Worm (Caenorhabditis elegans): ENCODE measurements around the gene cogc-8.

ce11 chrIV:207885-208284 lies 32.4 kb upstream of the cogc-8 start, which contains the start of gene Y38C1AA.1:
- TF ChIP-seq lsy-2 (tag; optimal IDR thresholded peaks at IDR 0.05), result no peak
- TF ChIP-seq daf-19 (GFP tag; conservative IDR thresholded peaks at IDR 0.05), result no peak
- TF ChIP-seq ama-1 (optimal IDR thresholded peaks at IDR 0.05), result no peak
- TF ChIP-seq fkh-10 (GFP tag; optimal IDR thresholded peaks at IDR 0.05), result no peak
- TF ChIP-seq lin-39 (tag; optimal IDR thresholded peaks at IDR 0.05), result no peak
- no peak for TF ChIP-seq nhr-11 (tag; optimal IDR thresholded peaks at IDR 0.05)
- TF ChIP-seq aha-1 (tag), result no peak
- no peak for TF ChIP-seq ces-1 (GFP tag; optimal IDR thresholded peaks at IDR 0.05)
- no peak for TF ChIP-seq mxl-2 (GFP tag; conservative IDR thresholded peaks at IDR 0.05)
- no peak for TF ChIP-seq hlh-30 (tag; optimal IDR thresholded peaks at IDR 0.05; ENCODE audit: insufficient read depth)

Data from whole organism, L4 larva.